Fruit fly (Drosophila melanogaster) whole organism, wandering third instar larva: ENCODE data around the gene CG33120.

Source experiments
- Abd-B ChIP-seq: fragments of >200 bp; optimal IDR thresholded peaks from 2 replicates; lab custom pipeline; 2017; ENCODE audit warnings: missing biosample characterization, missing genetic modification characterization
- Dfd ChIP-seq: fragments of >200 bp; optimal IDR thresholded peaks from 2 replicates; lab custom pipeline; 2017; ENCODE audit warnings: missing biosample characterization, missing genetic modification characterization
- Dif ChIP-seq: fragments of 200-275, 200-300 bp; sonication (Bioruptor generic); optimal IDR thresholded peaks from 2 replicates; lab custom pipeline; 2018; ENCODE audit warnings: missing biosample characterization, missing genetic modification characterization; ENCODE audit not compliant: partially characterized antibody
- GATAd ChIP-seq: sonication (Bioruptor generic); optimal IDR thresholded peaks from 2 replicates; lab custom pipeline; 2016; ENCODE audit warnings: missing biosample characterization, missing genetic modification characterization
- HLH106 ChIP-seq: fragments of 200-800 bp; optimal IDR thresholded peaks from 3 replicates; lab custom pipeline; 2019; ENCODE audit warnings: missing biosample characterization, mild to moderate bottlenecking, missing genetic modification characterization, moderate library complexity
- Hnf4 ChIP-seq: fragments of 200-800 bp; sonication (Bioruptor generic); optimal IDR thresholded peaks from 2 replicates; lab custom pipeline; 2016; ENCODE audit warnings: missing biosample characterization, mild to moderate bottlenecking, missing genetic modification characterization
- Hr83 ChIP-seq: fragments of 200-300 bp; sonication (Bioruptor generic); optimal IDR thresholded peaks from 2 replicates; lab custom pipeline; 2016; ENCODE audit warnings: missing biosample characterization, mild to moderate bottlenecking, missing genetic modification characterization, moderate library complexity; ENCODE audit not compliant: poor library complexity, severe bottlenecking
- Mio ChIP-seq: sonication (Bioruptor generic); optimal IDR thresholded peaks from 2 replicates; lab custom pipeline; 2016; ENCODE audit warnings: missing biosample characterization, missing genetic modification characterization
- Myc ChIP-seq: fragments of >200 bp; optimal IDR thresholded peaks from 2 replicates; lab custom pipeline; 2017
- Rel ChIP-seq, 2 experiments: fragments of 200-800 bp; sonication (Bioruptor generic) in 1 of 2; optimal IDR thresholded peaks; 2 replicates in 1 of 2; 3 replicates in 1 of 2; lab custom pipeline; 2016 to 2019; ENCODE audit warnings: mild to moderate bottlenecking in 2 of 2, missing biosample characterization in 2 of 2, missing genetic modification characterization in 2 of 2, moderate library complexity in 1 of 2
- Sp1 ChIP-seq: fragments of 200-800 bp; sonication (Bioruptor generic); optimal IDR thresholded peaks from 3 replicates; lab custom pipeline; 2019; ENCODE audit warnings: missing biosample characterization, mild to moderate bottlenecking, missing genetic modification characterization, moderate library complexity
- Vsx2 ChIP-seq: fragments of 200-300, 225-300 bp; sonication (Bioruptor generic); optimal IDR thresholded peaks from 2 replicates; lab custom pipeline; 2018; ENCODE audit warnings: missing biosample characterization, missing genetic modification characterization; ENCODE audit not compliant: partially characterized antibody
- br ChIP-seq: fragments of 200-800 bp; sonication (Bioruptor generic); optimal IDR thresholded peaks from 2 replicates; lab custom pipeline; 2016; ENCODE audit warnings: missing biosample characterization, missing genetic modification characterization
- brk ChIP-seq: fragments of 200-800 bp; sonication (Bioruptor generic); optimal IDR thresholded peaks from 2 replicates; lab custom pipeline; 2016; ENCODE audit warnings: missing biosample characterization, mild to moderate bottlenecking, missing genetic modification characterization
- dl ChIP-seq, 2 experiments: fragments of 175-275, 200-275 bp in 1 of 2; fragments of 200-275 bp in 1 of 2; sonication (Bioruptor generic); optimal IDR thresholded peaks; lab custom pipeline; 2018; ENCODE audit warnings: mild to moderate bottlenecking in 2 of 2, missing biosample characterization in 2 of 2, missing genetic modification characterization in 2 of 2, moderate library complexity in 2 of 2; ENCODE audit not compliant: partially characterized antibody in 2 of 2, insufficient read depth in 1 of 2
- dsf ChIP-seq: sonication (Bioruptor generic); optimal IDR thresholded peaks from 2 replicates; lab custom pipeline; 2016; ENCODE audit warnings: missing biosample characterization, missing genetic modification characterization, borderline replicate concordance
- ey ChIP-seq: fragments of 200-800 bp; sonication (Bioruptor generic); optimal IDR thresholded peaks from 2 replicates; lab custom pipeline; 2016; ENCODE audit warnings: missing biosample characterization, missing genetic modification characterization
- fru ChIP-seq: fragments of 200-800 bp; sonication (Bioruptor generic); optimal IDR thresholded peaks from 3 replicates; lab custom pipeline; 2016; ENCODE audit warnings: missing biosample characterization, mild to moderate bottlenecking, missing genetic modification characterization
- h ChIP-seq: fragments of 200-800 bp; sonication (Bioruptor generic); optimal IDR thresholded peaks from 3 replicates; lab custom pipeline; 2016; ENCODE audit warnings: missing biosample characterization, mild to moderate bottlenecking, missing genetic modification characterization
- jim ChIP-seq: fragments of 175-275, 200-325 bp; sonication (Bioruptor generic); optimal IDR thresholded peaks from 2 replicates; lab custom pipeline; 2016; ENCODE audit warnings: missing biosample characterization, mild to moderate bottlenecking, missing genetic modification characterization
- lola ChIP-seq: fragments of >200 bp; optimal IDR thresholded peaks from 2 replicates; lab custom pipeline; 2017; ENCODE audit warnings: missing biosample characterization, missing genetic modification characterization
- rgr ChIP-seq: fragments of 200-800 bp; sonication (Bioruptor generic); optimal IDR thresholded peaks from 3 replicates; lab custom pipeline; 2016; ENCODE audit warnings: missing biosample characterization, mild to moderate bottlenecking, missing genetic modification characterization
- sage ChIP-seq: fragments of 200-800 bp; sonication (Bioruptor generic); optimal IDR thresholded peaks from 2 replicates; lab custom pipeline; 2016; ENCODE audit warnings: missing biosample characterization, mild to moderate bottlenecking, missing genetic modification characterization
- sv ChIP-seq: fragments of 200-800 bp; sonication (Bioruptor generic); optimal IDR thresholded peaks from 3 replicates; lab custom pipeline; 2016; ENCODE audit warnings: missing biosample characterization, missing genetic modification characterization
- woc ChIP-seq: sonication (Bioruptor generic); optimal IDR thresholded peaks from 2 replicates; lab custom pipeline; 2016; ENCODE audit warnings: missing biosample characterization, mild to moderate bottlenecking, missing genetic modification characterization

Gene CG33120

dm6 chr2L:18805247-18805636 lies 39.1 kb downstream of the CG33120 start, which contains the start of gene CG43814:
Gene CG43814 (minus strand): TSS chr2L:18805347.
- TF ChIP-seq fru (GFP tag; lab: Kevin White, UChicago) (no peak), Abd-B (GFP tag; lab: Kevin White, UChicago) (no peak), Vsx2 (GFP tag; lab: Kevin White, UChicago) (no peak), sv (no peak), sage (GFP tag; lab: Kevin White, UChicago) (no peak), br (GFP tag; lab: Kevin White, UChicago) (no peak)
- TF ChIP-seq, all 38 proteins: peak for 0

DNA sequence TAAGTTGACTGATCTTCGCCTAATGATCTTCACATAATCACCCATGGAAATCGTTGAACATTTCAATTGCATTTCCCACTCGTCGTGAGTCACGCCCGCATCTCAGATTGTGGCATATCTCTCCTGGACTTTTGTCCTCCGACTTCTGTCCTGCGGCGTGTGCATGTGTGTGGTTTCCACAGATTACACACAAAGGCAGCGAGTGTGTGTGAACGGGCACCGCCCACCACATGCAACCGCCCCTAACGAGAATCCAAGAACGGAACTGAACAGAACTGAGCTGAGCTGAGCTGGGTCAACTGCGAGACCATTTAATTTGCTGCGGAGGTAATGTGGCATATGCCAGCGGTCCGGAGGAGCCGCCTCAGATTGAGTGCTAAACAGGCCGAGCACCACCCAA lies 42.7 kb downstream of the CG33120 start:
- TF ChIP-seq Dif (GFP tag; lab: Kevin White, UChicago) (no peak), Myc (lab: Kevin White, UChicago) (no peak), Vsx2 (GFP tag; lab: Kevin White, UChicago) (no peak), Sp1 (GFP tag; lab: Kevin White, UChicago) (no peak), woc (GFP tag; lab: Kevin White, UChicago) (no peak), sv (no peak)

DNA sequence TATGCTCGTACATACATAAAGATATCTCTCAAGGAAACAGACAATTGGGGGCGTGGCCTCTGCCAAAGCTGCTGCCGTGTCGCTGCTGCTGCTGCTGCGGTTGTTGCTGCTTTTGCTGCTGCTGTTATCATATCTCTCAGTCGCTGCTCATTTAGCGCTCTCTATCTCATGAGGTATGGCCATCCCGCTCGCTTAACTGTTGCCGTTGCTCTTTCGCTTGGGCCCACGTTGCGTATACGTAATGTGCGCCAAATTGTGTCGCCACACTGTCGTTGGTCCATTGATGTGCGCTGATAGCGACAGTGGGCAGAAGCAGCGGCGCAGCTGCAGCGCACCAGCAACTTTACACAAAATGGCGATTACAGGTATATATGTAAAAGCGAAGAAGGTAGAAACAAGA lies 47.9 kb downstream of the CG33120 start:
- no peak for TF ChIP-seq h (GFP tag; lab: Kevin White, UChicago)
- TF ChIP-seq Dfd = peak; percentile 52
- no peak for TF ChIP-seq Mio (GFP tag; lab: Kevin White, UChicago)
- peak; percentile 7 for TF ChIP-seq Dif (GFP tag; lab: Kevin White, UChicago)

dm6 chr2L:18795917-18796402 lies 48.4 kb downstream of the CG33120 start:
- TF ChIP-seq lola (GFP tag; lab: Kevin White, UChicago) = no peak
- TF ChIP-seq Dif (GFP tag; lab: Kevin White, UChicago) = peak; percentile 56
- TF ChIP-seq dl (GFP tag; optimal IDR thresholded peaks at IDR 0.05; lab: Kevin White, UChicago; ENCODE audit: insufficient read depth in 1 of 2, partially characterized antibody in 2 of 2) = peak; percentile 60 to 71
- TF ChIP-seq h (GFP tag; lab: Kevin White, UChicago) = peak; percentile 26
- peak; percentile 32 for TF ChIP-seq Hr83 (GFP tag; lab: Kevin White, UChicago)
- peak; percentile 76 for TF ChIP-seq Vsx2 (GFP tag; lab: Kevin White, UChicago)
- no peak for TF ChIP-seq sage (GFP tag; lab: Kevin White, UChicago)

DNA sequence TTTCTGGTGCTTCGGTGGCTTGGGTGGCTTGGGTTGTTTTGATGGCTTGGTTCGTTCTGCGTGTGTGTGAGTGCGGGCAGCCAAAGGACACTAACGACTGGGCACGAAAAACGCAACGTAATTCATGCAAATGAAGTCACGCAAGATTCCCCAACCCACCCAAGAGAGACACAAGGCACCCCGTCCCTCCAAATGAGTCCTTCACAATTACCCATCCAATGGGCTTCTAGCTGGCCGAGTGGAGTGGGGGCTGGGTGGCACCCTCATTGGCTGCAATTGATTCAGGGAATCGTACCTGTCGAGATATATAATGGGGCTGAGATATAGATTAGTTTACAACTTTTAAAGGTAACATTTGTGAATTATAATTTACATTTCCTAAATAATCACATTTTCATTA lies 51.1 kb downstream of the CG33120 start:
- TF ChIP-seq HLH106 (tag; lab: Kevin White, UChicago) (no peak), dsf (no peak), Myc (lab: Kevin White, UChicago) (no peak), ey (no peak), rgr (GFP tag; lab: Kevin White, UChicago) (no peak), sv (no peak), Rel (GFP tag; optimal IDR thresholded peaks at IDR 0.05; lab: Kevin White, UChicago) (no peak), Rel (tag; optimal IDR thresholded peaks at IDR 0.05; lab: Kevin White, UChicago) (no peak), Dfd (no peak), brk (GFP tag; lab: Kevin White, UChicago) (no peak), fru (GFP tag; lab: Kevin White, UChicago) (no peak), Hnf4 (GFP tag; lab: Kevin White, UChicago) (no peak), woc (GFP tag; lab: Kevin White, UChicago) (no peak), lola (GFP tag; lab: Kevin White, UChicago) (no peak)
- TF ChIP-seq, all 38 proteins: peak for 0

- TF ChIP-seq jim (GFP tag; lab: Kevin White, UChicago) (no peak), Vsx2 (GFP tag; lab: Kevin White, UChicago) (no peak), Dif (GFP tag; lab: Kevin White, UChicago) (no peak), Dfd (no peak), Sp1 (GFP tag; lab: Kevin White, UChicago) (no peak), dl (GFP tag; optimal IDR thresholded peaks at IDR 0.05; lab: Kevin White, UChicago; ENCODE audit: insufficient read depth in 1 of 2, partially characterized antibody in 2 of 2) (no peak), GATAd (GFP tag; lab: Kevin White, UChicago) (no peak)
Measured at dm6 chr2L:18792806-18793205, 51.6 kb downstream of the CG33120 start, which contains the start of gene ham. Gene ham (minus strand): TSS chr2L:18792906.
